Worm (Caenorhabditis elegans): Measurements from ENCODE around the gene nspd-6.

DNA sequence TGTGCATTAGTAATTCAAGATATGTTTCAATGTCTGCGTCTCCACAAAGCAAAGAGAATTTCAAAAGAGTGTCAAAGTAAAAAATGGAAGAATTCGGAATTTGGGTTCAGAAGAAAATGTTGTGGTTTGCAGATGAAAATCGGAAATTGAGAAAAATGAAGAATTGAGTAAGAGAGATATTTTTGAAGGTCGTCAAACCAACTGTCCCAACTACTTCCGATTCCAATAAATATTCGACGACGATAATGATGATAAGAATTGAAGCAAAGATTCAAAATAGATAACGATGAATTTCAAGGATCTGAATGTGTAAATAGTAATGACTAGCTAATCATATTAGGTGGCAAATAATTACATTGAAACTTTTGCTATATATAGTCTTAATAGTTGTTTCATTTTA is 25.6 kb downstream of the nspd-6 start:
- TF ChIP-seq flt-1 (GFP tag; IDR thresholded peaks at IDR 0.05) = no peak
- no peak for TF ChIP-seq sea-1 (GFP tag; conservative IDR thresholded peaks at IDR 0.05)
- no peak for TF ChIP-seq ceh-13 (GFP tag; optimal IDR thresholded peaks at IDR 0.05)
- no peak for TF ChIP-seq B0310.2 (tag; optimal IDR thresholded peaks at IDR 0.05)
